Worm (Caenorhabditis elegans) whole organism, young adult: ENCODE measurements around the gene txt-13.
A peak's percentile ranks its signal among the peaks of the same experiment; 100 is the strongest.

Source experiments
- B0336.3 ChIP-seq: fragments of 200-800 bp; sonication (Bioruptor generic); IDR thresholded peaks from 2 replicates; pipeline ENCODE4 v1.3.6; 2022; ENCODE audit warnings: missing genetic modification characterization, missing compliant biosample characterization
- C06A6.2 ChIP-seq: fragments of 200-800 bp; sonication (Bioruptor generic); conservative IDR thresholded peaks from 2 replicates; pipeline ENCODE4 v1.3.6; 2022; ENCODE audit warnings: missing genetic modification characterization, missing compliant biosample characterization
- C17E4.6 ChIP-seq: fragments of 200-800 bp; sonication (Bioruptor generic); IDR thresholded peaks from 2 replicates; pipeline ENCODE4 v1.3.6; 2022; ENCODE audit warnings: missing genetic modification reagents, missing genetic modification characterization, missing compliant biosample characterization
- F10E7.11 ChIP-seq: sonication (generic microtip); optimal IDR thresholded peaks from 2 replicates; lab custom pipeline; 2017; ENCODE audit warnings: mild to moderate bottlenecking, missing genetic modification characterization, moderate library complexity, missing compliant biosample characterization
- F22D6.2 ChIP-seq: sonication (generic microtip); optimal IDR thresholded peaks from 2 replicates; lab custom pipeline; 2016; ENCODE audit warnings: mild to moderate bottlenecking, missing genetic modification characterization, missing compliant biosample characterization
- F33H1.4 ChIP-seq: fragments of 200-800 bp; sonication (Bioruptor generic); IDR thresholded peaks from 2 replicates; pipeline ENCODE4 v1.3.6; 2022; ENCODE audit warnings: missing genetic modification reagents, missing genetic modification characterization, missing compliant biosample characterization
- F49E8.2 ChIP-seq: sonication (generic microtip); optimal IDR thresholded peaks from 3 replicates; lab custom pipeline; 2017; ENCODE audit warnings: missing genetic modification characterization, mild to moderate bottlenecking, missing compliant biosample characterization, antibody characterized with exemption, moderate library complexity; ENCODE audit not compliant: insufficient read depth
- F55B11.4 ChIP-seq: sonication (generic microtip); optimal IDR thresholded peaks from 2 replicates; lab custom pipeline; 2016; ENCODE audit warnings: missing compliant biosample characterization, missing genetic modification characterization, borderline replicate concordance; ENCODE audit not compliant: insufficient read depth
- F57C9.4 ChIP-seq: sonication (generic microtip); optimal IDR thresholded peaks from 2 replicates; lab custom pipeline; 2017; ENCODE audit warnings: mild to moderate bottlenecking, missing genetic modification characterization, missing compliant biosample characterization
- Y56A3A.18 ChIP-seq: fragments of 200-800 bp; sonication (Bioruptor generic); IDR thresholded peaks from 2 replicates; pipeline ENCODE4 v1.3.6; 2022; ENCODE audit warnings: missing genetic modification reagents, missing genetic modification characterization, missing compliant biosample characterization
- Y79H2A.3 ChIP-seq: fragments of 200-800 bp; sonication (Bioruptor generic); conservative IDR thresholded peaks from 2 replicates; pipeline ENCODE4 v1.3.6; 2022; ENCODE audit warnings: missing genetic modification reagents, missing genetic modification characterization, missing compliant biosample characterization
- Y95B8A.8 ChIP-seq: fragments of 200-800 bp; sonication (Bioruptor generic); IDR thresholded peaks from 2 replicates; pipeline ENCODE4 v1.3.6; 2022; ENCODE audit warnings: missing genetic modification reagents, missing genetic modification characterization, missing compliant biosample characterization
- akir-1 ChIP-seq: fragments of 200-800 bp; sonication (Bioruptor generic); optimal IDR thresholded peaks from 2 replicates; lab custom pipeline; 2018; ENCODE audit warnings: mild to moderate bottlenecking, missing genetic modification characterization, moderate library complexity, missing compliant biosample characterization
- aptf-2 ChIP-seq: fragments of 200-800 bp; sonication (Bioruptor generic); conservative IDR thresholded peaks from 2 replicates; pipeline ENCODE4 v1.3.6; 2022; ENCODE audit warnings: missing genetic modification reagents, missing genetic modification characterization, missing compliant biosample characterization
- aptf-3 ChIP-seq: fragments of 200-800 bp; sonication (Bioruptor generic); IDR thresholded peaks from 2 replicates; pipeline ENCODE4 v1.3.6; 2022; ENCODE audit warnings: missing genetic modification characterization, missing compliant biosample characterization
- atf-7 ChIP-seq: sonication (generic microtip); optimal IDR thresholded peaks from 2 replicates; lab custom pipeline; 2017; ENCODE audit warnings: mild to moderate bottlenecking, missing genetic modification characterization, missing compliant biosample characterization
- attf-6 ChIP-seq: fragments of 200-800 bp; sonication (Bioruptor generic); IDR thresholded peaks from 2 replicates; pipeline ENCODE4 v1.3.6; 2022; ENCODE audit warnings: missing genetic modification reagents, missing genetic modification characterization, missing compliant biosample characterization
- bed-1 ChIP-seq: fragments of 200-800 bp; sonication (Bioruptor generic); IDR thresholded peaks from 2 replicates; pipeline ENCODE4 v1.3.6; 2022; ENCODE audit warnings: missing genetic modification reagents, missing genetic modification characterization, missing compliant biosample characterization
- bed-2 ChIP-seq: fragments of 200-800 bp; sonication (Bioruptor generic); IDR thresholded peaks from 2 replicates; pipeline ENCODE4 v1.3.6; 2022; ENCODE audit warnings: missing genetic modification reagents, missing genetic modification characterization, missing compliant biosample characterization
- ceh-27 ChIP-seq: fragments of 200-800 bp; sonication (Bioruptor generic); optimal IDR thresholded peaks from 2 replicates; lab custom pipeline; 2018; ENCODE audit warnings: mild to moderate bottlenecking, missing genetic modification characterization, moderate library complexity, missing compliant biosample characterization
- ceh-58 ChIP-seq: fragments of 200-800 bp; sonication (Bioruptor generic); IDR thresholded peaks from 2 replicates; pipeline ENCODE4 v1.3.6; 2022; ENCODE audit warnings: missing genetic modification characterization, missing compliant biosample characterization
- ceh-91 ChIP-seq: fragments of 200-800 bp; sonication (Bioruptor generic); IDR thresholded peaks from 2 replicates; pipeline ENCODE4 v1.3.6; 2022; ENCODE audit warnings: missing genetic modification reagents, missing genetic modification characterization, missing compliant biosample characterization
- chd-7 ChIP-seq: sonication (generic microtip); optimal IDR thresholded peaks from 2 replicates; lab custom pipeline; 2016; ENCODE audit warnings: mild to moderate bottlenecking, missing genetic modification characterization, moderate library complexity, missing compliant biosample characterization
- dox-1 ChIP-seq: fragments of 200-800 bp; sonication (Bioruptor generic); IDR thresholded peaks from 2 replicates; pipeline ENCODE4 v1.3.6; 2022; ENCODE audit warnings: missing genetic modification reagents, missing genetic modification characterization, missing compliant biosample characterization
- egrh-3 ChIP-seq: fragments of 200-800 bp; sonication (Bioruptor generic); IDR thresholded peaks from 2 replicates; pipeline ENCODE4 v1.3.6; 2022; ENCODE audit warnings: missing genetic modification reagents, missing genetic modification characterization, missing compliant biosample characterization
- ekl-4 ChIP-seq: fragments of 200-800 bp; sonication (Bioruptor generic); IDR thresholded peaks from 2 replicates; pipeline ENCODE4 v1.3.6; 2022; ENCODE audit warnings: missing genetic modification reagents, missing genetic modification characterization, missing compliant biosample characterization
- ets-4 ChIP-seq: fragments of 200-800 bp; sonication (Bioruptor generic); optimal IDR thresholded peaks from 2 replicates; lab custom pipeline; 2018; ENCODE audit warnings: mild to moderate bottlenecking, missing genetic modification characterization, missing compliant biosample characterization
- him-1 ChIP-seq: sonication (generic microtip); optimal IDR thresholded peaks from 2 replicates; lab custom pipeline; 2016; ENCODE audit warnings: missing genotype, missing genetic modification reagents, missing genetic modification characterization, missing compliant biosample characterization
- hlh-26 ChIP-seq: fragments of 200-800 bp; sonication (Bioruptor generic); conservative IDR thresholded peaks from 2 replicates; pipeline ENCODE4 v1.3.6; 2022; ENCODE audit warnings: missing genetic modification reagents, missing genetic modification characterization, missing compliant biosample characterization
- hmg-1.2 ChIP-seq: fragments of 200-800 bp; sonication (Bioruptor generic); IDR thresholded peaks from 2 replicates; pipeline ENCODE4 v1.3.6; 2022; ENCODE audit warnings: missing genetic modification reagents, missing genetic modification characterization, missing compliant biosample characterization
- hrde-1 ChIP-seq: sonication (generic microtip); optimal IDR thresholded peaks from 2 replicates; lab custom pipeline; 2016; ENCODE audit warnings: missing genetic modification characterization, mild to moderate bottlenecking, missing compliant biosample characterization, moderate library complexity, missing genotype, missing genetic modification reagents, borderline replicate concordance
- lin-26 ChIP-seq: fragments of 200-800 bp; sonication (Bioruptor generic); IDR thresholded peaks from 2 replicates; pipeline ENCODE4 v1.3.6; 2022; ENCODE audit warnings: missing genetic modification reagents, missing genetic modification characterization, missing compliant biosample characterization
- lin-35 ChIP-seq, 3 experiments: fragments of 150-350 bp in 2 of 3; sonication (generic microtip) in 1 of 3; optimal IDR thresholded peaks; 2 replicates each; lab custom pipeline; 2014 to 2018; ENCODE audit warnings: missing biosample characterization in 3 of 3, missing genetic modification characterization in 3 of 3, missing genetic modification reagents in 3 of 3
- lin-54 ChIP-seq: fragments of 200-800 bp; sonication (Bioruptor generic); optimal IDR thresholded peaks from 2 replicates; lab custom pipeline; 2018; ENCODE audit warnings: mild to moderate bottlenecking, missing genetic modification characterization, missing compliant biosample characterization
- lsl-1 ChIP-seq: fragments of 200-800 bp; sonication (Bioruptor generic); optimal IDR thresholded peaks from 2 replicates; lab custom pipeline; 2018; ENCODE audit warnings: mild to moderate bottlenecking, missing genetic modification characterization, moderate library complexity, missing compliant biosample characterization
- lsy-27 ChIP-seq: sonication (generic microtip); optimal IDR thresholded peaks from 2 replicates; lab custom pipeline; 2017; ENCODE audit warnings: missing genetic modification characterization, mild to moderate bottlenecking, missing compliant biosample characterization, antibody characterized with exemption, missing genotype, borderline replicate concordance; ENCODE audit not compliant: insufficient read depth
- madf-10 ChIP-seq: sonication (generic microtip); optimal IDR thresholded peaks from 2 replicates; lab custom pipeline; 2016; ENCODE audit warnings: mild to moderate bottlenecking, missing genetic modification characterization, missing compliant biosample characterization
- madf-3 ChIP-seq: fragments of 200-800 bp; sonication (Bioruptor generic); IDR thresholded peaks from 2 replicates; pipeline ENCODE4 v1.3.6; 2022; ENCODE audit warnings: missing genetic modification reagents, missing genetic modification characterization, missing compliant biosample characterization
- madf-6 ChIP-seq: fragments of 200-800 bp; sonication (Bioruptor generic); IDR thresholded peaks from 2 replicates; pipeline ENCODE4 v1.3.6; 2022; ENCODE audit warnings: missing genetic modification reagents, missing genetic modification characterization, missing compliant biosample characterization
- mxl-1 ChIP-seq: sonication (generic microtip); optimal IDR thresholded peaks from 2 replicates; lab custom pipeline; 2016; ENCODE audit warnings: missing genetic modification characterization, missing compliant biosample characterization
- pha-4 ChIP-seq: fragments of 150-350 bp; sonication (generic microtip); optimal IDR thresholded peaks from 2 replicates; lab custom pipeline; 2014; ENCODE audit warnings: missing biosample characterization, missing genetic modification reagents, missing genetic modification characterization
- rpc-1 ChIP-seq, 2 experiments: fragments of 150-350 bp in 1 of 2; sonication (generic microtip) in 1 of 2; optimal IDR thresholded peaks; 2 replicates each; lab custom pipeline; 2014 to 2018; ENCODE audit warnings: missing biosample characterization in 1 of 2, missing genetic modification characterization in 1 of 2, missing genetic modification reagents in 1 of 2, missing genotype in 1 of 2
- sdz-38 ChIP-seq: sonication (generic microtip); optimal IDR thresholded peaks from 2 replicates; lab custom pipeline; 2016; ENCODE audit warnings: missing genotype, missing genetic modification characterization, missing compliant biosample characterization
- somi-1 ChIP-seq: fragments of 200-800 bp; sonication (Bioruptor generic); optimal IDR thresholded peaks from 2 replicates; lab custom pipeline; 2018; ENCODE audit warnings: mild to moderate bottlenecking, missing genetic modification characterization, missing compliant biosample characterization
- sptf-2 ChIP-seq: fragments of 200-800 bp; sonication (Bioruptor generic); optimal IDR thresholded peaks from 2 replicates; lab custom pipeline; 2018; ENCODE audit warnings: mild to moderate bottlenecking, missing genetic modification characterization, missing compliant biosample characterization
- tbp1 ChIP-seq: fragments of 200-800 bp; sonication (Bioruptor generic); optimal IDR thresholded peaks from 2 replicates; lab custom pipeline; 2018; ENCODE audit warnings: mild to moderate bottlenecking, missing genetic modification characterization, missing compliant biosample characterization
- tbx-9 ChIP-seq: sonication (generic microtip); optimal IDR thresholded peaks from 2 replicates; lab custom pipeline; 2016; ENCODE audit warnings: borderline replicate concordance, missing genetic modification characterization, inconsistent platforms, missing compliant biosample characterization
- ztf-22 ChIP-seq: fragments of 200-800 bp; sonication (Bioruptor generic); optimal IDR thresholded peaks from 2 replicates; lab custom pipeline; 2018; ENCODE audit warnings: mild to moderate bottlenecking, missing genetic modification characterization, moderate library complexity, missing compliant biosample characterization

Gene txt-13

ce11 chrII:10547311-10547710 is 23.1 kb upstream of the txt-13 start:
- TF ChIP-seq ceh-58 (no peak), rpc-1 (optimal IDR thresholded peaks at IDR 0.05; lab: Kevin White, UChicago) (no peak), rpc-1 (tag; optimal IDR thresholded peaks at IDR 0.05; lab: Kevin White, UChicago) (no peak), atf-7 (peak; percentile 77), madf-6 (GFP tag; lab: Robert Waterston, UW) (no peak), lin-35 (GFP tag; optimal IDR thresholded peaks at IDR 0.05; lab: Kevin White, UChicago) (no peak), dox-1 (GFP tag; lab: Robert Waterston, UW) (peak; percentile 49), madf-3 (no peak), tbp1 (GFP tag; lab: Kevin White, UChicago) (no peak), aptf-2 (no peak; the same call in 1 of the 2 replicates), hmg-1.2 (peak; percentile 21; the same call in 1 of the 2 replicates), Y95B8A.8 (GFP tag; lab: Robert Waterston, UW) (peak; percentile 77; the same call in 1 of the 2 replicates), tbx-9 (tag; lab: Kevin White, UChicago) (no peak), lsy-27 (tag; lab: Kevin White, UChicago) (no peak), lsl-1 (GFP tag; lab: Kevin White, UChicago) (no peak), bed-1 (GFP tag; lab: Robert Waterston, UW) (0 out of 2 replicates have a peak, but pooled peaks have one; percentile 11), hrde-1 (tag; lab: Kevin White, UChicago) (no peak), Y56A3A.18 (GFP tag; lab: Robert Waterston, UW) (no peak), F57C9.4 (tag; lab: Kevin White, UChicago) (peak; percentile 22), attf-6 (GFP tag; lab: Robert Waterston, UW) (no peak), akir-1 (no peak), F49E8.2 (no peak), sdz-38 (tag; lab: Kevin White, UChicago) (no peak), ceh-91 (GFP tag; lab: Robert Waterston, UW) (no peak), him-1 (no peak), lin-26 (GFP tag; lab: Robert Waterston, UW) (no peak; the same call in 1 of the 2 replicates), B0336.3 (GFP tag; lab: Robert Waterston, UW) (peak; percentile 66; the same call in 1 of the 2 replicates), F33H1.4 (GFP tag; lab: Robert Waterston, UW) (no peak; the same call in 1 of the 2 replicates), F10E7.11 (tag; lab: Kevin White, UChicago) (no peak), sptf-2 (GFP tag; lab: Kevin White, UChicago) (no peak), pha-4 (tag; lab: Kevin White, UChicago) (no peak), ets-4 (GFP tag; lab: Kevin White, UChicago) (no peak), ceh-27 (GFP tag; lab: Kevin White, UChicago) (no peak), lin-54 (GFP tag; lab: Kevin White, UChicago) (no peak), Y79H2A.3 (GFP tag; lab: Robert Waterston, UW) (no peak), somi-1 (peak; percentile 50), chd-7 (tag; lab: Kevin White, UChicago) (peak; percentile 51), F22D6.2 (tag; lab: Kevin White, UChicago) (no peak), mxl-1 (no peak), egrh-3 (GFP tag; lab: Robert Waterston, UW) (peak; percentile 71), C06A6.2 (peak; percentile 64), ztf-22 (GFP tag; lab: Kevin White, UChicago) (no peak), C17E4.6 (GFP tag; lab: Robert Waterston, UW) (peak; percentile 6; the same call in 1 of the 2 replicates), bed-2 (no peak), F55B11.4 (tag; lab: Kevin White, UChicago) (no peak), ekl-4 (GFP tag; lab: Robert Waterston, UW) (peak; percentile 50; the same call in 1 of the 2 replicates), madf-10 (tag; lab: Kevin White, UChicago) (peak; percentile 5), aptf-3 (no peak; the same call in 1 of the 2 replicates), hlh-26 (GFP tag; lab: Robert Waterston, UW) (no peak)
